Worm (Caenorhabditis elegans) whole organism, mixed stage, embryonic: Measurements from ENCODE around the gene ran-2.
A peak's percentile ranks its signal among the peaks of the same experiment; 100 is the strongest.
"Not testable (repeated sequence)": the region's sequence is repeated elsewhere in the genome, so short reads cannot be mapped to it uniquely, and the experiment has no call there.

Experiments
- M03D4.4 ChIP-seq: sonication (generic microtip); optimal IDR thresholded peaks from 2 replicates; lab custom pipeline; 2017; ENCODE audit warnings: mild to moderate bottlenecking, missing genetic modification characterization, missing compliant biosample characterization
- bed-3 ChIP-seq: fragments of 200-800 bp; sonication (Bioruptor generic); optimal IDR thresholded peaks from 3 replicates; lab custom pipeline; 2018; ENCODE audit warnings: mild to moderate bottlenecking, missing genetic modification characterization, moderate library complexity, missing compliant biosample characterization
- ceh-39 ChIP-seq: fragments of 150-350 bp; optimal IDR thresholded peaks from 2 replicates; lab custom pipeline; 2014; ENCODE audit warnings: missing biosample characterization, missing genetic modification characterization
- ceh-43 ChIP-seq: fragments of 200-800 bp; sonication (Bioruptor generic); optimal IDR thresholded peaks from 2 replicates; lab custom pipeline; 2018; ENCODE audit warnings: mild to moderate bottlenecking, missing genetic modification characterization, moderate library complexity, missing compliant biosample characterization
- ces-1 ChIP-seq: fragments of 150-350 bp; optimal IDR thresholded peaks from 2 replicates; lab custom pipeline; 2014; ENCODE audit warnings: missing biosample characterization, missing genetic modification reagents, missing genetic modification characterization
- cnd-1 ChIP-seq: fragments of 200-800 bp; sonication (Bioruptor generic); optimal IDR thresholded peaks from 2 replicates; lab custom pipeline; 2018; ENCODE audit warnings: mild to moderate bottlenecking, missing genetic modification characterization, missing compliant biosample characterization
- elt-1 ChIP-seq: sonication (generic microtip); optimal IDR thresholded peaks from 2 replicates; lab custom pipeline; 2017; ENCODE audit warnings: missing genetic modification characterization, mild to moderate bottlenecking, missing compliant biosample characterization, antibody characterized with exemption, moderate library complexity, borderline replicate concordance; ENCODE audit not compliant: insufficient read depth
- flh-1 ChIP-seq: fragments of 200-800 bp; sonication (Bioruptor generic); optimal IDR thresholded peaks from 2 replicates; lab custom pipeline; 2018; ENCODE audit warnings: mild to moderate bottlenecking, missing genetic modification characterization, moderate library complexity, missing compliant biosample characterization
- ham-2 ChIP-seq: fragments of 200-800 bp; sonication (Bioruptor generic); optimal IDR thresholded peaks from 2 replicates; lab custom pipeline; 2018; ENCODE audit warnings: mild to moderate bottlenecking, missing genetic modification characterization, missing compliant biosample characterization
- hlh-1 ChIP-seq: fragments of 150-350 bp; optimal IDR thresholded peaks from 2 replicates; lab custom pipeline; 2014; ENCODE audit warnings: missing biosample characterization, missing genetic modification reagents, missing genetic modification characterization
- lin-13 ChIP-seq: fragments of 150-350 bp; optimal IDR thresholded peaks from 2 replicates; lab custom pipeline; 2014; ENCODE audit warnings: missing biosample characterization, missing genetic modification characterization
- lsy-2 ChIP-seq: fragments of 150-350 bp; optimal IDR thresholded peaks from 2 replicates; lab custom pipeline; 2014; ENCODE audit warnings: missing biosample characterization, missing genetic modification characterization
- mep-1 ChIP-seq: fragments of 150-350 bp; optimal IDR thresholded peaks from 2 replicates; lab custom pipeline; 2017; ENCODE audit warnings: missing biosample characterization, missing genetic modification reagents, missing genetic modification characterization, inconsistent platforms
- nhr-12 ChIP-seq: fragments of 150-350 bp; optimal IDR thresholded peaks from 2 replicates; lab custom pipeline; 2014; ENCODE audit warnings: missing biosample characterization, missing genetic modification characterization
- nhr-2 ChIP-seq: fragments of 150-350 bp; optimal IDR thresholded peaks from 2 replicates; lab custom pipeline; 2014; ENCODE audit warnings: missing biosample characterization, missing genetic modification characterization
- nhr-237 ChIP-seq: fragments of 150-350 bp; optimal IDR thresholded peaks from 2 replicates; lab custom pipeline; 2014; ENCODE audit warnings: missing biosample characterization, missing genetic modification characterization
- nhr-76 ChIP-seq: sonication (generic microtip); optimal IDR thresholded peaks from 2 replicates; lab custom pipeline; 2017; ENCODE audit warnings: missing biosample characterization, missing genetic modification characterization
- pha-4 ChIP-seq: fragments of 150-350 bp; optimal IDR thresholded peaks from 2 replicates; lab custom pipeline; 2018; ENCODE audit warnings: missing biosample characterization, missing genetic modification reagents, missing genetic modification characterization
- sem-2 ChIP-seq: fragments of 200-800 bp; sonication (Bioruptor generic); optimal IDR thresholded peaks from 2 replicates; lab custom pipeline; 2018; ENCODE audit warnings: mild to moderate bottlenecking, missing genetic modification characterization, missing compliant biosample characterization
- sptf-1 ChIP-seq: sonication (generic microtip); optimal IDR thresholded peaks from 2 replicates; lab custom pipeline; 2017; ENCODE audit warnings: mild to moderate bottlenecking, missing genetic modification characterization, moderate library complexity, missing compliant biosample characterization
- tbx-8 ChIP-seq: fragments of 200-800 bp; sonication (Bioruptor generic); optimal IDR thresholded peaks from 2 replicates; lab custom pipeline; 2018; ENCODE audit warnings: mild to moderate bottlenecking, missing genetic modification characterization, moderate library complexity, missing compliant biosample characterization
- unc-62 ChIP-seq: fragments of 150-350 bp; optimal IDR thresholded peaks from 2 replicates; lab custom pipeline; 2014; ENCODE audit warnings: missing biosample characterization, missing genetic modification reagents, missing genetic modification characterization
- zip-8 ChIP-seq: fragments of 150-350 bp; optimal IDR thresholded peaks from 2 replicates; lab custom pipeline; 2014; ENCODE audit warnings: missing biosample characterization, missing genetic modification characterization
- ztf-11 ChIP-seq: fragments of 150-350 bp; optimal IDR thresholded peaks from 2 replicates; lab custom pipeline; 2014; ENCODE audit warnings: missing biosample characterization, missing genetic modification characterization

ran-2 gene

ce11 chrIII:7952077-7952765 is 18.9 kb downstream of the ran-2 start, which contains the start of gene C29E4.15:
TSS of gene C29E4.15 (plus strand) at chrIII:7952623.
- TF ChIP-seq lsy-2 (tag; lab: Kevin White, UChicago), result peak; percentile 24
- peak; percentile 14 for TF ChIP-seq mep-1
- no peak for TF ChIP-seq lin-13
- TF ChIP-seq ztf-11 (tag; lab: Kevin White, UChicago), result no peak
- TF ChIP-seq, all 35 proteins: peak for 2

- TF ChIP-seq mep-1 (no peak), M03D4.4 (tag; lab: Kevin White, UChicago) (no peak), lin-13 (no peak), nhr-12 (tag; lab: Kevin White, UChicago) (no peak), ceh-43 (no peak), lsy-2 (tag; lab: Kevin White, UChicago) (no peak), sem-2 (GFP tag; lab: Kevin White, UChicago) (no peak), zip-8 (tag; lab: Kevin White, UChicago) (no peak), hlh-1 (tag; lab: Kevin White, UChicago) (no peak), ceh-39 (tag; lab: Kevin White, UChicago) (no peak)
Observed at ce11 chrIII:7953208-7953607, 19.9 kb downstream of the ran-2 start, which contains the start of gene let-754. TSS of gene let-754 (minus strand) at chrIII:7953308.

ce11 chrIII:7956965-7957364 is 23.6 kb downstream of the ran-2 start, which contains the start of gene C29E4.9:
TSS of gene C29E4.9 (minus strand) at chrIII:7957065.
- TF ChIP-seq lsy-2 (tag; lab: Kevin White, UChicago) (no peak), nhr-237 (tag; lab: Kevin White, UChicago) (no peak), tbx-8 (GFP tag; lab: Kevin White, UChicago) (no peak), pha-4 (tag; lab: Kevin White, UChicago) (no peak), bed-3 (GFP tag; lab: Kevin White, UChicago) (no peak), ham-2 (GFP tag; lab: Kevin White, UChicago) (no peak), flh-1 (no peak), ceh-39 (tag; lab: Kevin White, UChicago) (no peak), elt-1 (tag; lab: Kevin White, UChicago) (no peak), zip-8 (tag; lab: Kevin White, UChicago) (no peak), nhr-2 (no peak)

- TF ChIP-seq pha-4 (tag; lab: Kevin White, UChicago) (peak; percentile 33), nhr-76 (tag; lab: Kevin White, UChicago) (no peak), ces-1 (peak; percentile 42)
- TF ChIP-seq, all 35 proteins: peak for 2
Observed at ce11 chrIII:7958085-7958484, 24.8 kb downstream of the ran-2 start, which contains the start of gene C29E4.11. TSS of gene C29E4.11 (minus strand) at chrIII:7958114.

ce11 chrIII:7958922-7959609 is 25.7 kb downstream of the ran-2 start, which contains the start of gene F54H12.10:
TSS of gene F54H12.10 (minus strand) at chrIII:7958972.
- TF ChIP-seq sem-2 (GFP tag; lab: Kevin White, UChicago); bed-3 (GFP tag; lab: Kevin White, UChicago); nhr-76 (tag; lab: Kevin White, UChicago): not testable (repeated sequence)

ce11 chrIII:7962641-7963040 is 29.3 kb downstream of the ran-2 start, which contains the start of gene F54H12.4:
TSS of gene F54H12.4 (minus strand) at chrIII:7962741.
- not testable (repeated sequence) for TF ChIP-seq unc-62 (GFP tag; lab: Kevin White, UChicago); lsy-2 (tag; lab: Kevin White, UChicago); sem-2 (GFP tag; lab: Kevin White, UChicago)
- TF ChIP-seq, all 35 proteins: peak for 0; not testable (repeated sequence) for 35

- not testable (repeated sequence) for TF ChIP-seq sptf-1; cnd-1 (tag; lab: Kevin White, UChicago); lin-13
Observed at ce11 chrIII:7964281-7964680, 30.9 kb downstream of the ran-2 start, which contains the start of gene F54H12.2. TSS of gene F54H12.2 (plus strand) at chrIII:7964581.
